Worm (Caenorhabditis elegans) whole organism, L4 larva: Measurements from ENCODE around the gene vps-53.

Experiments
- D1046.2 ChIP-seq: fragments of 200-800 bp; sonication (Bioruptor generic); IDR thresholded peaks from 2 replicates; pipeline ENCODE4 v1.3.6; 2022; ENCODE audit warnings: missing genetic modification characterization, missing compliant biosample characterization
- F10B5.3 ChIP-seq: sonication (generic microtip); optimal IDR thresholded peaks from 2 replicates; lab custom pipeline; 2016; ENCODE audit warnings: mild to moderate bottlenecking, missing genetic modification characterization, missing compliant biosample characterization
- F26F4.8 ChIP-seq: fragments of 200-800 bp; sonication (Bioruptor generic); conservative IDR thresholded peaks from 2 replicates; pipeline ENCODE4 v1.3.6; 2022; ENCODE audit warnings: missing genetic modification characterization, missing compliant biosample characterization
- F37D6.2 ChIP-seq: sonication (generic microtip); optimal IDR thresholded peaks from 2 replicates; lab custom pipeline; 2016; ENCODE audit warnings: mild to moderate bottlenecking, missing genetic modification characterization, missing compliant biosample characterization
- T20F7.1 ChIP-seq: fragments of 200-800 bp; sonication (Bioruptor generic); optimal IDR thresholded peaks from 2 replicates; lab custom pipeline; 2018; ENCODE audit warnings: mild to moderate bottlenecking, missing genetic modification characterization, missing compliant biosample characterization
- attf-4 ChIP-seq: sonication (generic microtip); optimal IDR thresholded peaks from 3 replicates; lab custom pipeline; 2017; ENCODE audit warnings: missing biosample characterization, missing genetic modification characterization
- ceh-20 ChIP-seq: fragments of 200-800 bp; sonication (Bioruptor generic); IDR thresholded peaks from 2 replicates; pipeline ENCODE4 v1.3.6; 2022; ENCODE audit warnings: missing genetic modification reagents, missing genetic modification characterization, missing compliant biosample characterization
- ceh-44 ChIP-seq: fragments of 200-800 bp; sonication (Bioruptor generic); IDR thresholded peaks from 2 replicates; pipeline ENCODE4 v1.3.6; 2022; ENCODE audit warnings: missing genetic modification reagents, missing genetic modification characterization, missing compliant biosample characterization
- ceh-62 ChIP-seq: sonication (generic microtip); optimal IDR thresholded peaks from 2 replicates; lab custom pipeline; 2017; ENCODE audit warnings: missing biosample characterization, missing genetic modification characterization
- ceh-82 ChIP-seq: sonication (generic microtip); optimal IDR thresholded peaks from 2 replicates; lab custom pipeline; 2017; ENCODE audit warnings: missing biosample characterization, missing genetic modification characterization
- daf-16 ChIP-seq, 3 experiments: sonication (generic microtip); optimal IDR thresholded peaks; 2 replicates each; lab custom pipeline; 2016 to 2017; ENCODE audit warnings: missing genetic modification characterization in 3 of 3, missing genetic modification reagents in 3 of 3, mild to moderate bottlenecking in 2 of 3, missing compliant biosample characterization in 2 of 3, missing biosample characterization in 1 of 3, moderate library complexity in 1 of 3
- daf-8 ChIP-seq: fragments of 200-800 bp; sonication (Bioruptor generic); IDR thresholded peaks from 2 replicates; pipeline ENCODE4 v1.3.6; 2022; ENCODE audit warnings: missing genetic modification characterization, missing compliant biosample characterization
- duxl-1 ChIP-seq: sonication (generic microtip); optimal IDR thresholded peaks from 2 replicates; lab custom pipeline; 2016; ENCODE audit warnings: mild to moderate bottlenecking, missing genetic modification characterization, moderate library complexity, missing compliant biosample characterization; ENCODE audit not compliant: poor library complexity
- dve-1 ChIP-seq: sonication (generic microtip); optimal IDR thresholded peaks from 2 replicates; lab custom pipeline; 2017; ENCODE audit warnings: antibody characterized with exemption, mild to moderate bottlenecking, missing genetic modification characterization, missing compliant biosample characterization; ENCODE audit not compliant: insufficient read depth
- egl-43 ChIP-seq: fragments of 200-800 bp; sonication (Bioruptor generic); IDR thresholded peaks from 2 replicates; pipeline ENCODE4 v1.3.6; 2022; ENCODE audit warnings: missing genetic modification reagents, missing genetic modification characterization, missing compliant biosample characterization
- hif-1 ChIP-seq, 2 experiments: sonication (generic microtip); optimal IDR thresholded peaks; 2 replicates each; lab custom pipeline; 2016 to 2017; ENCODE audit warnings: missing compliant biosample characterization in 2 of 2, missing genetic modification characterization in 2 of 2, missing genetic modification reagents in 2 of 2, missing genotype in 2 of 2, mild to moderate bottlenecking in 1 of 2
- hlh-11 ChIP-seq: fragments of 200-800 bp; sonication (Bioruptor generic); optimal IDR thresholded peaks from 2 replicates; lab custom pipeline; 2018; ENCODE audit warnings: mild to moderate bottlenecking, missing genetic modification characterization, missing compliant biosample characterization
- lin-13 ChIP-seq: fragments of 150-350 bp; optimal IDR thresholded peaks from 2 replicates; lab custom pipeline; 2014; ENCODE audit warnings: missing biosample characterization, missing genetic modification reagents, missing genetic modification characterization
- lsy-2 ChIP-seq, 2 experiments: fragments of 150-350 bp in 1 of 2; sonication (generic microtip) in 1 of 2; optimal IDR thresholded peaks; 2 replicates each; lab custom pipeline; 2014 to 2017; ENCODE audit warnings: missing biosample characterization in 2 of 2, missing genetic modification characterization in 2 of 2
- madf-9 ChIP-seq: fragments of 200-800 bp; sonication (Bioruptor generic); conservative IDR thresholded peaks from 2 replicates; pipeline ENCODE4 v1.3.6; 2022; ENCODE audit warnings: missing genetic modification reagents, missing genetic modification characterization, missing compliant biosample characterization
- mdl-1 ChIP-seq, 2 experiments: fragments of 150-350 bp in 1 of 2; sonication (generic microtip) in 1 of 2; optimal IDR thresholded peaks; 2 replicates each; lab custom pipeline; 2014 to 2017; ENCODE audit warnings: missing biosample characterization in 2 of 2, missing genetic modification characterization in 2 of 2
- mep-1 ChIP-seq: fragments of 150-350 bp; sonication (generic microtip); optimal IDR thresholded peaks from 3 replicates; lab custom pipeline; 2014; ENCODE audit warnings: missing biosample characterization, missing genetic modification characterization
- nhr-237 ChIP-seq: sonication (generic microtip); optimal IDR thresholded peaks from 2 replicates; lab custom pipeline; 2017; ENCODE audit warnings: missing biosample characterization, missing genetic modification characterization
- nhr-25 ChIP-seq: sonication (generic microtip); optimal IDR thresholded peaks from 2 replicates; lab custom pipeline; 2017; ENCODE audit warnings: missing genetic modification characterization, mild to moderate bottlenecking, missing compliant biosample characterization, antibody characterized with exemption, moderate library complexity, borderline replicate concordance; ENCODE audit not compliant: insufficient read depth
- nhr-48 ChIP-seq: sonication (generic microtip); optimal IDR thresholded peaks from 2 replicates; lab custom pipeline; 2016; ENCODE audit warnings: mild to moderate bottlenecking, missing genetic modification characterization, missing compliant biosample characterization
- php-3 ChIP-seq: fragments of 200-800 bp; sonication (Bioruptor generic); IDR thresholded peaks from 2 replicates; pipeline ENCODE4 v1.3.6; 2022; ENCODE audit warnings: missing genetic modification reagents, missing genetic modification characterization, missing compliant biosample characterization
- saeg-2 ChIP-seq: fragments of 200-800 bp; sonication (Bioruptor generic); IDR thresholded peaks from 2 replicates; pipeline ENCODE4 v1.3.6; 2022; ENCODE audit warnings: missing genetic modification reagents, missing genetic modification characterization, missing compliant biosample characterization
- snpc-4 ChIP-seq: fragments of 150-350 bp; optimal IDR thresholded peaks from 2 replicates; lab custom pipeline; 2014; ENCODE audit warnings: missing biosample characterization, missing genetic modification characterization
- tag-97 ChIP-seq: fragments of 200-800 bp; sonication (Bioruptor generic); IDR thresholded peaks from 2 replicates; pipeline ENCODE4 v1.3.6; 2022; ENCODE audit warnings: missing genetic modification characterization, missing compliant biosample characterization
- tra-1 ChIP-seq: fragments of 200-800 bp; sonication (Bioruptor generic); IDR thresholded peaks from 2 replicates; pipeline ENCODE4 v1.3.6; 2022; ENCODE audit warnings: missing genetic modification reagents, missing genetic modification characterization, missing compliant biosample characterization
- unc-39 ChIP-seq: sonication (generic microtip); optimal IDR thresholded peaks from 2 replicates; lab custom pipeline; 2017; ENCODE audit warnings: missing biosample characterization, missing genetic modification characterization
- unc-62 ChIP-seq, 3 experiments: fragments of 150-350 bp in 1 of 3; sonication (generic microtip); optimal IDR thresholded peaks in 2 of 3; peaks in 1 of 3; 1 replicate in 1 of 3; 2 replicates in 2 of 3; lab custom pipeline; 2014 to 2017; ENCODE audit warnings: missing biosample characterization in 3 of 3, missing genetic modification characterization in 3 of 3, missing genetic modification reagents in 3 of 3, missing genotype in 1 of 3
- zag-1 ChIP-seq: fragments of 150-350 bp; optimal IDR thresholded peaks from 2 replicates; lab custom pipeline; 2014; ENCODE audit warnings: missing biosample characterization, missing genetic modification characterization
- zfp-3 ChIP-seq: fragments of 200-800 bp; sonication (Bioruptor generic); conservative IDR thresholded peaks from 2 replicates; pipeline ENCODE4 v1.3.6; 2022; ENCODE audit warnings: missing genetic modification reagents, missing genetic modification characterization, missing compliant biosample characterization
- zip-2 ChIP-seq: fragments of 150-350 bp; optimal IDR thresholded peaks from 2 replicates; lab custom pipeline; 2014; ENCODE audit warnings: missing biosample characterization, missing genetic modification characterization

The vps-53 gene

DNA sequence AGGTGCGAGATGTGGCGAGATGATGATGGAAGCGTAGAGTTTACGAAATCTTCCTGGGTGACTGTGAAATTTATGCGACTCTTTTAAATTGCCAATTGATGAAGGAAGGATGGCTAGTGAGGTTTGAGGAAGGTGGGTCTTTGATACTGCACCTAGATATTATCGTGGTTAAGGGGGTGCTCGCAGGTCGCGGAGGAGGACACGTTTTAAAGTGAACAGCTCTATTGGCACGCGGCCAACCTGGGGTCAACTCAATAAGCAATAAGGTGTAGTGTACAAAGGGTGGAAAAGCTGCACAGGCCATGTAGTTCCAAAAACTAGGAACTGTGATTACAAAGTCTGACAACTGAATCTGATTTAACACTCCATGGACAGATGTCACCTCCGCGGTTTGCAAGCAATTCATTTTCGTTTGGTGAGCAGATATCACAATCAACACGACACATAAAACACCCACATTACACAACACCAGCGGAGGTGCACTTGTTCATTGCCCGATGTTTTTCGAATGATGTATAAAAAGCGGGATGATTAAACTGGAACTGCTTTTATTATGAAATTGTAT is 11.9 kb downstream of the vps-53 start (continued):
- no peak for TF ChIP-seq ceh-20
- TF ChIP-seq zip-2 (tag; lab: Kevin White, UChicago): no peak
- no peak for TF ChIP-seq zag-1
- no peak for TF ChIP-seq F37D6.2 (tag; lab: Kevin White, UChicago)
- peak in 1 of 2 experiments; percentile 65 for TF ChIP-seq unc-62 (GFP tag; optimal IDR thresholded peaks at IDR 0.05 in 1 of 2; lab: Kevin White, UChicago)
- no peak for TF ChIP-seq unc-62 (tag; optimal IDR thresholded peaks at IDR 0.05; lab: Kevin White, UChicago)
- TF ChIP-seq nhr-25 (tag; lab: Kevin White, UChicago): no peak
- no peak for TF ChIP-seq daf-8 (GFP tag; lab: Robert Waterston, UW)
- no peak for TF ChIP-seq hif-1 (tag; optimal IDR thresholded peaks at IDR 0.05; lab: Kevin White, UChicago)
- TF ChIP-seq zfp-3: no peak
- no peak for TF ChIP-seq snpc-4 (tag; lab: Kevin White, UChicago)
- TF ChIP-seq ceh-82 (tag; lab: Kevin White, UChicago): no peak
- no peak for TF ChIP-seq lin-13 (GFP tag; lab: Kevin White, UChicago)

DNA sequence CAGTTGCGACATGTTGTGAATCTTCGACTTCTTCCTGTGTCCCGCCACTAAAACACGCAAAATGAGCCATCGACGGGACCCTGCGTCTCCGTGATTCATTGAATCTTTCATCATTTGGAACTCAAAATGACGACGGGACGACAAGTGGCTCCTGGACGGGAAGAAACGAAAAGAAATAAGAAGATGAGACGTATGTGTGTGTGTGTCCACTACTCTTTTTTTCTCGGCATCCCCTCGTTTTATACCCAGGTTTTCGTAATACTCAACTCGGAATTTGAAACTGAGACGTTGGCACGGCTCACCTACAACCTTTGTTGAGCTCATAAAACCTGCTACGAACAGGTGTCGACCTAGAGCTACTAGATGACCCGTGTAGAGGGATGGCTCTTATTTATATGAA is 12.8 kb downstream of the vps-53 start:
- TF ChIP-seq daf-16 (GFP tag; optimal IDR thresholded peaks at IDR 0.05; lab: Kevin White, UChicago) (peak in 1 of 2 experiments; percentile 21), daf-16 (tag; optimal IDR thresholded peaks at IDR 0.05; lab: Kevin White, UChicago) (no peak), dve-1 (tag; lab: Kevin White, UChicago) (no peak), hlh-11 (tag; lab: Kevin White, UChicago) (peak; percentile 39), attf-4 (tag; lab: Kevin White, UChicago) (no peak), unc-62 (GFP tag; optimal IDR thresholded peaks at IDR 0.05 in 1 of 2; lab: Kevin White, UChicago) (peak in 1 of 2 experiments; percentile 40), unc-62 (tag; optimal IDR thresholded peaks at IDR 0.05; lab: Kevin White, UChicago) (no peak), ceh-62 (tag; lab: Kevin White, UChicago) (no peak), F10B5.3 (tag; lab: Kevin White, UChicago) (no peak)

DNA sequence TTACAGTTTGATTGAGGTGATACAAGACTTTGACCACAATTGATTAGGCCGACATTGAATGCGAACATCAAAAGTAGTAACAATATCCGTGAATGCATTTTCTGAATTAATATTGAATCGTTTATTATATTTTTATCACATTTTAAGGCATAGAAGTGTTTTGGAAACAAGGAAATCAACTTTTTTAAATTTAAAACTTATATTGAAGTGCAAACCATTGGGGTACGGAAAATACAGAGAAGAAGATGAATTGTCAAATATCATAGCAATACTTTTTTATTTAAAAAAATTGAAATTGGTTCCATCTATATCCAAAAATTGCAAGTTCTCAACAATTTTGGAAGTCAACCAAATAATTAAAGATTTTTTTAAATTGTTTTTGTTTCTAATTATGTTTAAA is 14.1 kb downstream of the vps-53 start, which contains the start of gene T05G5.1:
Gene T05G5.1, minus strand, starts transcription at position 101 of the 400 bp plus-strand sequence.
- TF ChIP-seq mep-1 (tag; lab: Kevin White, UChicago) (no peak), php-3 (GFP tag; lab: Robert Waterston, UW) (no peak), unc-39 (no peak), egl-43 (GFP tag; lab: Robert Waterston, UW) (no peak), lsy-2 (tag; optimal IDR thresholded peaks at IDR 0.05; lab: Kevin White, UChicago) (no peak), madf-9 (GFP tag; lab: Robert Waterston, UW) (no peak), nhr-48 (no peak), tag-97 (GFP tag; lab: Robert Waterston, UW) (no peak), T20F7.1 (GFP tag; lab: Kevin White, UChicago) (no peak), mdl-1 (tag; optimal IDR thresholded peaks at IDR 0.05; lab: Kevin White, UChicago) (no peak), F26F4.8 (GFP tag; lab: Robert Waterston, UW) (no peak), D1046.2 (GFP tag; lab: Robert Waterston, UW) (no peak), ceh-44 (no peak), saeg-2 (no peak), duxl-1 (tag; lab: Kevin White, UChicago) (no peak), tra-1 (GFP tag; lab: Robert Waterston, UW) (no peak), nhr-237 (no peak)
